Worm (Caenorhabditis elegans) whole organism, L1 larva: ENCODE results near the gene R02D5.7.

Source experiments
- ces-1 ChIP-seq: fragments of 150-350 bp; optimal IDR thresholded peaks from 2 replicates; lab custom pipeline; 2014; ENCODE audit warnings: missing biosample characterization, missing genetic modification reagents, missing genetic modification characterization
- egl-27 ChIP-seq, 2 experiments: fragments of 150-350 bp in 1 of 2; sonication (generic microtip); optimal IDR thresholded peaks; 3 replicates each; lab custom pipeline; 2017 to 2018; ENCODE audit warnings: missing biosample characterization in 2 of 2, missing genetic modification characterization in 2 of 2, missing genetic modification reagents in 2 of 2

DNA sequence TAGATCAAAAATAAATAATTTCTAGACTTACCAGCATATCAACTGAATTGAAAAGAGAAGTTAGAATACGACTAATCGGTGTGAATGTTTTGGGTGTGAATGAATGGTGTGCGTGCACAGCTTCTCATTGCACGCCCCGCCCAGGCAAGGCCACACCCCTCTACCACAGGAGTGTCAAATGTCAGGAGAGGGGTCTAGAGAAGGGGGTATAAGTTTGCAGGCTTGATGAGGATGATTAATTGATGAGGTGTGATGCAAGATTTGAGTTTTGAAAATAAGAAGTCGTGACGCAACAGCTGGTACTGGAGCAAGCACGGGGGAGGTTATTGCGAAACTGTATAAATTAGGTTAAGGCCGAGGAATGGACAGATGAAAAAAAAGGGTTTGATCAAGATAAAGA is 49.0 kb downstream of the R02D5.7 start, which contains the start of gene egl-1:
- TF ChIP-seq egl-27 (tag; optimal IDR thresholded peaks at IDR 0.05; lab: Kevin White, UChicago) (no peak), ces-1 (GFP tag; lab: Kevin White, UChicago) (no peak)
